Fruit fly (Drosophila melanogaster) whole organism, embryonic: ENCODE data around the gene Prosalpha6T.

Experiments
- Antp ChIP-seq: fragments of 200-800 bp; sonication (Bioruptor generic); optimal IDR thresholded peaks from 3 replicates; lab custom pipeline; 2016; ENCODE audit warnings: missing biosample characterization, missing genetic modification characterization
- CG10321 ChIP-seq: fragments of 200-800 bp; sonication (Bioruptor generic); IDR thresholded peaks from 2 replicates; pipeline ENCODE4 v1.3.6; 2022; ENCODE audit warnings: missing biosample characterization, missing genetic modification characterization
- CG11723 ChIP-seq: fragments of 200-800 bp; sonication (Bioruptor generic); optimal IDR thresholded peaks from 2 replicates; lab custom pipeline; 2017; ENCODE audit warnings: missing biosample characterization, mild to moderate bottlenecking, missing genetic modification characterization
- CG1233 ChIP-seq: fragments of 200-800 bp; sonication (Bioruptor generic); optimal IDR thresholded peaks from 4 replicates; lab custom pipeline; 2018; ENCODE audit warnings: missing biosample characterization, mild to moderate bottlenecking, missing genetic modification characterization
- CG13296 ChIP-seq: fragments of 200-800 bp; sonication (Bioruptor generic); optimal IDR thresholded peaks from 3 replicates; lab custom pipeline; 2018; ENCODE audit warnings: missing biosample characterization, mild to moderate bottlenecking, missing genetic modification characterization
- CG17328 ChIP-seq: fragments of 200-800 bp; sonication (Bioruptor generic); IDR thresholded peaks from 2 replicates; pipeline ENCODE4 v1.3.6; 2022; ENCODE audit warnings: missing biosample characterization, missing genetic modification characterization
- CG1792 ChIP-seq: fragments of 200-800 bp; sonication (Bioruptor generic); optimal IDR thresholded peaks from 2 replicates; lab custom pipeline; 2016; ENCODE audit warnings: missing biosample characterization, missing genetic modification characterization
- CG18764 ChIP-seq: fragments of 200-800 bp; sonication (Bioruptor generic); optimal IDR thresholded peaks from 3 replicates; lab custom pipeline; 2016; ENCODE audit warnings: missing biosample characterization, missing genetic modification characterization
- CG2875 ChIP-seq: fragments of 200-800 bp; sonication (Bioruptor generic); optimal IDR thresholded peaks from 2 replicates; lab custom pipeline; 2017; ENCODE audit warnings: missing biosample characterization, mild to moderate bottlenecking, missing genetic modification characterization, missing genetic modification reagents
- CG30020 ChIP-seq: fragments of 200-800 bp; optimal IDR thresholded peaks from 2 replicates; lab custom pipeline; 2019; ENCODE audit warnings: missing biosample characterization, mild to moderate bottlenecking, missing genetic modification characterization, moderate library complexity
- CG31224 ChIP-seq: fragments of 200-800 bp; sonication (Bioruptor generic); IDR thresholded peaks from 2 replicates; pipeline ENCODE4 v1.3.6; 2022; ENCODE audit warnings: missing biosample characterization, missing genetic modification characterization
- CG31365 ChIP-seq: fragments of 200-800 bp; sonication (Bioruptor generic); optimal IDR thresholded peaks from 2 replicates; lab custom pipeline; 2018; ENCODE audit warnings: missing biosample characterization, mild to moderate bottlenecking, missing genetic modification characterization
- CG32767 ChIP-seq: fragments of 200-800 bp; sonication (Bioruptor generic); IDR thresholded peaks from 2 replicates; pipeline ENCODE4 v1.3.6; 2022; ENCODE audit warnings: missing biosample characterization, missing genetic modification characterization
- CG33557 ChIP-seq: fragments of 200-800 bp; sonication (Bioruptor generic); optimal IDR thresholded peaks from 2 replicates; lab custom pipeline; 2019; ENCODE audit warnings: missing biosample characterization, mild to moderate bottlenecking, missing genetic modification characterization, moderate library complexity
- CG34224 ChIP-seq: fragments of 200-800 bp; sonication (Bioruptor generic); IDR thresholded peaks from 3 replicates; pipeline ENCODE4 v1.3.6; 2022; ENCODE audit warnings: missing biosample characterization, missing genetic modification characterization; ENCODE audit not compliant: partially characterized antibody
- CG3995 ChIP-seq: fragments of 200-800 bp; sonication (Bioruptor generic); optimal IDR thresholded peaks from 3 replicates; lab custom pipeline; 2016; ENCODE audit warnings: missing biosample characterization, missing genetic modification characterization
- CG4282 ChIP-seq: fragments of 200-800 bp; sonication (Bioruptor generic); optimal IDR thresholded peaks from 2 replicates; lab custom pipeline; 2016; ENCODE audit warnings: missing biosample characterization, missing genetic modification characterization
- CG4328 ChIP-seq: fragments of 200-800 bp; sonication (Bioruptor generic); optimal IDR thresholded peaks from 3 replicates; lab custom pipeline; 2017; ENCODE audit warnings: missing biosample characterization, missing genetic modification reagents, missing genetic modification characterization
- CG4730 ChIP-seq: fragments of 200-800 bp; sonication (Bioruptor generic); IDR thresholded peaks from 2 replicates; pipeline ENCODE4 v1.3.6; 2022; ENCODE audit warnings: missing biosample characterization, missing genetic modification characterization
- CG7271 ChIP-seq: fragments of 200-800 bp; sonication (Bioruptor generic); optimal IDR thresholded peaks from 2 replicates; lab custom pipeline; 2018; ENCODE audit warnings: missing biosample characterization, mild to moderate bottlenecking, missing genetic modification characterization, moderate library complexity
- CG7357 ChIP-seq: fragments of 200-800 bp; sonication (Bioruptor generic); IDR thresholded peaks from 3 replicates; pipeline ENCODE4 v1.3.6; 2022; ENCODE audit warnings: missing biosample characterization, missing genetic modification characterization
- CG7987 ChIP-seq: fragments of 200-800 bp; sonication (Bioruptor generic); optimal IDR thresholded peaks from 2 replicates; lab custom pipeline; 2018; ENCODE audit warnings: missing biosample characterization, mild to moderate bottlenecking, missing genetic modification characterization, moderate library complexity
- CG8388 ChIP-seq: fragments of 200-800 bp; sonication (Bioruptor generic); optimal IDR thresholded peaks from 2 replicates; lab custom pipeline; 2019; ENCODE audit warnings: missing biosample characterization, mild to moderate bottlenecking, missing genetic modification characterization, moderate library complexity
- CrebB ChIP-seq: fragments of 200-800 bp; sonication (Bioruptor generic); optimal IDR thresholded peaks from 3 replicates; lab custom pipeline; 2018; ENCODE audit warnings: missing biosample characterization, mild to moderate bottlenecking, missing genetic modification characterization
- Dbx ChIP-seq: fragments of 200-800 bp; sonication (Bioruptor generic); IDR thresholded peaks from 3 replicates; pipeline ENCODE4 v1.3.6; 2022; ENCODE audit warnings: missing biosample characterization, missing genetic modification characterization
- Hr39 ChIP-seq: fragments of >200 bp; optimal IDR thresholded peaks from 2 replicates; lab custom pipeline; 2017
- Hr78 ChIP-seq, 2 experiments: fragments of 200-800 bp in 1 of 2; fragments of >200 bp in 1 of 2; sonication (Bioruptor generic) in 1 of 2; optimal IDR thresholded peaks; 2 replicates each; lab custom pipeline; 2017 to 2019; ENCODE audit warnings: missing biosample characterization in 2 of 2, missing genetic modification characterization in 2 of 2, mild to moderate bottlenecking in 1 of 2, moderate library complexity in 1 of 2
- Jarid2 ChIP-seq: fragments of 200-800 bp; sonication (Bioruptor generic); optimal IDR thresholded peaks from 3 replicates; lab custom pipeline; 2017; ENCODE audit warnings: mild to moderate bottlenecking, missing biosample characterization, missing genetic modification reagents, missing genetic modification characterization
- Neu2 ChIP-seq: fragments of 200-800 bp; sonication (Bioruptor generic); optimal IDR thresholded peaks from 3 replicates; lab custom pipeline; 2016; ENCODE audit warnings: missing biosample characterization, missing genetic modification characterization, borderline replicate concordance
- Pdp1 ChIP-seq, 2 experiments: fragments of 200-800 bp; sonication (Bioruptor generic); optimal IDR thresholded peaks; 3 replicates each; lab custom pipeline; 2016; ENCODE audit warnings: missing biosample characterization in 2 of 2, missing genetic modification characterization in 2 of 2, mild to moderate bottlenecking in 1 of 2, moderate library complexity in 1 of 2
- Rx ChIP-seq: fragments of 200-800 bp; sonication (Bioruptor generic); IDR thresholded peaks from 2 replicates; pipeline ENCODE4 v1.3.6; 2022; ENCODE audit warnings: missing biosample characterization, missing genetic modification characterization
- Spps ChIP-seq: fragments of 200-800 bp; sonication (Bioruptor generic); optimal IDR thresholded peaks from 2 replicates; lab custom pipeline; 2018; ENCODE audit warnings: missing biosample characterization, mild to moderate bottlenecking, missing genetic modification characterization
- Sry-β ChIP-seq: fragments of 200-800 bp; sonication (Bioruptor generic); optimal IDR thresholded peaks from 2 replicates; lab custom pipeline; 2018; ENCODE audit warnings: missing biosample characterization, mild to moderate bottlenecking, missing genetic modification characterization, moderate library complexity
- Xrp1 ChIP-seq: fragments of 200-800 bp; sonication (Bioruptor generic); IDR thresholded peaks from 2 replicates; pipeline ENCODE4 v1.3.6; 2022; ENCODE audit warnings: missing biosample characterization, missing genetic modification characterization
- btn ChIP-seq: fragments of 200-800 bp; sonication (Bioruptor generic); optimal IDR thresholded peaks from 2 replicates; lab custom pipeline; 2016; ENCODE audit warnings: missing biosample characterization, missing genetic modification characterization
- cwo ChIP-seq: fragments of 200-800 bp; sonication (Bioruptor generic); optimal IDR thresholded peaks from 3 replicates; lab custom pipeline; 2017; ENCODE audit warnings: missing biosample characterization, missing genetic modification characterization, mild to moderate bottlenecking, moderate library complexity, missing genetic modification reagents
- ems ChIP-seq: fragments of 200-800 bp; sonication (Bioruptor generic); optimal IDR thresholded peaks from 3 replicates; lab custom pipeline; 2016; ENCODE audit warnings: missing biosample characterization, missing genetic modification characterization
- ken ChIP-seq: fragments of 200-800 bp; sonication (Bioruptor generic); IDR thresholded peaks from 3 replicates; pipeline ENCODE4 v1.3.6; 2022; ENCODE audit warnings: missing biosample characterization, missing genetic modification characterization
- lab ChIP-seq: fragments of 200-800 bp; sonication (Bioruptor generic); optimal IDR thresholded peaks from 3 replicates; lab custom pipeline; 2017; ENCODE audit warnings: missing biosample characterization, missing genetic modification characterization, mild to moderate bottlenecking, moderate library complexity, missing genetic modification reagents
- mam ChIP-seq: fragments of 200-800 bp; sonication (Bioruptor generic); optimal IDR thresholded peaks from 3 replicates; lab custom pipeline; 2016; ENCODE audit warnings: missing biosample characterization, missing genetic modification characterization
- oc ChIP-seq: fragments of 200-800 bp; sonication (Bioruptor generic); optimal IDR thresholded peaks from 2 replicates; lab custom pipeline; 2018; ENCODE audit warnings: missing biosample characterization, mild to moderate bottlenecking, missing genetic modification characterization, moderate library complexity
- p53 ChIP-seq: fragments of 200-800 bp; sonication (Bioruptor generic); optimal IDR thresholded peaks from 2 replicates; lab custom pipeline; 2016; ENCODE audit warnings: missing biosample characterization, missing genetic modification characterization
- pan ChIP-seq, 4 experiments: fragments of >200 bp in 3 of 4; fragments of 200-800 bp in 1 of 4; sonication (Bioruptor generic) in 1 of 4; optimal IDR thresholded peaks in 3 of 4; IDR thresholded peaks in 1 of 4; 2 replicates each; pipeline versions ENCODE4 v1.3.6 to Lab custom; 2017 to 2022; ENCODE audit warnings: missing biosample characterization in 2 of 4, missing genetic modification characterization in 2 of 4, mixed read lengths in 1 of 4
- pho ChIP-seq: fragments of 200-800 bp; sonication (Bioruptor generic); optimal IDR thresholded peaks from 2 replicates; lab custom pipeline; 2016; ENCODE audit warnings: missing biosample characterization, missing genetic modification characterization
- pnt ChIP-seq: fragments of 200-800 bp; sonication (Bioruptor generic); optimal IDR thresholded peaks from 3 replicates; lab custom pipeline; 2016; ENCODE audit warnings: missing biosample characterization, missing genetic modification characterization
- psq ChIP-seq: fragments of 200-800 bp; sonication (Bioruptor generic); optimal IDR thresholded peaks from 2 replicates; lab custom pipeline; 2017; ENCODE audit warnings: missing biosample characterization, missing genetic modification characterization
- pum ChIP-seq: fragments of 200-800 bp; sonication (Bioruptor generic); optimal IDR thresholded peaks from 2 replicates; lab custom pipeline; 2016; ENCODE audit warnings: missing biosample characterization, missing genetic modification characterization
- sim ChIP-seq: fragments of 200-800 bp; sonication (Bioruptor generic); IDR thresholded peaks from 2 replicates; pipeline ENCODE4 v1.3.6; 2022; ENCODE audit warnings: missing biosample characterization, missing genetic modification characterization
- twi ChIP-seq: fragments of 200-800 bp; optimal IDR thresholded peaks from 2 replicates; lab custom pipeline; 2019; ENCODE audit warnings: missing biosample characterization, mild to moderate bottlenecking, missing genetic modification characterization, moderate library complexity
- unpg ChIP-seq: fragments of 200-800 bp; sonication (Bioruptor generic); optimal IDR thresholded peaks from 3 replicates; lab custom pipeline; 2018; ENCODE audit warnings: missing biosample characterization, mild to moderate bottlenecking, missing genetic modification characterization, moderate library complexity

Prosalpha6T gene

dm6 chr2L:13222225-13222648 lies 9.6 kb upstream of the Prosalpha6T start, which contains the start of the genes Ski6 and CG16812 (continued):
- peak; percentile 63 for TF ChIP-seq CG8388
- peak; percentile 52 for TF ChIP-seq oc (tag; lab: Kevin White, UChicago)
- peak; percentile 50; the same call in 1 of the 3 replicates for TF ChIP-seq ken
- TF ChIP-seq Neu2 (GFP tag; lab: Kevin White, UChicago), result no peak
- TF ChIP-seq CG3995 (GFP tag; lab: Kevin White, UChicago), result no peak
- peak; percentile 50 for TF ChIP-seq pho (GFP tag; lab: Kevin White, UChicago)
- TF ChIP-seq psq (GFP tag; lab: Kevin White, UChicago), result peak; percentile 21
- TF ChIP-seq CG7987, result no peak
- TF ChIP-seq CG1233, result peak; percentile 25
- TF ChIP-seq Xrp1 (GFP tag; lab: Robert Waterston, UW), result peak; percentile 76
- TF ChIP-seq Pdp1 (GFP tag; optimal IDR thresholded peaks at IDR 0.05; lab: Kevin White, UChicago), result peak; percentile 42 to 56
- peak; percentile 65 for TF ChIP-seq twi (tag; lab: Kevin White, UChicago)
- TF ChIP-seq CG18764 (GFP tag; lab: Kevin White, UChicago), result peak; percentile 47
- TF ChIP-seq ems (GFP tag; lab: Kevin White, UChicago), result no peak
- TF ChIP-seq Antp, result no peak
- peak; percentile 62 for TF ChIP-seq CG13296 (GFP tag; lab: Kevin White, UChicago)
- TF ChIP-seq pan (optimal IDR thresholded peaks at IDR 0.05; lab: Kevin White, UChicago), result no peak
- peak in 1 of 2 experiments; percentile 67 for TF ChIP-seq pan (GFP tag; optimal IDR thresholded peaks at IDR 0.05 in 1 of 2, IDR thresholded peaks at IDR 0.05 in 1 of 2)
- TF ChIP-seq CG7271 (tag; lab: Kevin White, UChicago), result peak; percentile 49
- peak; percentile 68 for TF ChIP-seq CG17328 (GFP tag; lab: Robert Waterston, UW)
- peak; percentile 59 for TF ChIP-seq Spps (tag; lab: Kevin White, UChicago)
- TF ChIP-seq CG10321 (GFP tag; lab: Robert Waterston, UW), result no peak
- TF ChIP-seq Hr39 (lab: Kevin White, UChicago), result no peak
- TF ChIP-seq CG4282 (GFP tag; lab: Kevin White, UChicago), result no peak
- TF ChIP-seq CrebB (tag; lab: Kevin White, UChicago), result peak; percentile 66
- no peak for TF ChIP-seq CG32767 (GFP tag; lab: Robert Waterston, UW)
- no peak for TF ChIP-seq CG2875 (GFP tag; lab: Kevin White, UChicago)
- no peak for TF ChIP-seq CG4328 (GFP tag; lab: Kevin White, UChicago)
- 0 out of 2 replicates have a peak, but pooled peaks have one; percentile 41 for TF ChIP-seq Rx (GFP tag; lab: Robert Waterston, UW)
- no peak for TF ChIP-seq lab (GFP tag; lab: Kevin White, UChicago)
- TF ChIP-seq pum (GFP tag; lab: Kevin White, UChicago), result peak; percentile 33
- no peak for TF ChIP-seq CG31365 (tag; lab: Kevin White, UChicago)
- TF ChIP-seq CG31224 (GFP tag; lab: Robert Waterston, UW), result 0 out of 2 replicates have a peak, but pooled peaks have one; percentile 10
- TF ChIP-seq mam (GFP tag; lab: Kevin White, UChicago), result no peak
- TF ChIP-seq CG7357 (GFP tag; lab: Robert Waterston, UW), result no peak
- TF ChIP-seq pnt (GFP tag; lab: Kevin White, UChicago), result peak; percentile 15
- TF ChIP-seq btn (GFP tag; lab: Kevin White, UChicago), result no peak
- TF ChIP-seq Hr78 (GFP tag; optimal IDR thresholded peaks at IDR 0.05; lab: Kevin White, UChicago), result no peak
- peak; percentile 81 for TF ChIP-seq CG30020 (tag; lab: Kevin White, UChicago)
- TF ChIP-seq unpg (GFP tag; lab: Kevin White, UChicago), result no peak
- no peak for TF ChIP-seq cwo (GFP tag; lab: Kevin White, UChicago)
- TF ChIP-seq Dbx (GFP tag; lab: Robert Waterston, UW), result peak; percentile 68
- no peak for TF ChIP-seq CG11723
- no peak for TF ChIP-seq CG1792
- TF ChIP-seq p53, result no peak
- TF ChIP-seq CG4730 (GFP tag; lab: Robert Waterston, UW), result no peak
- TF ChIP-seq CG33557, result peak; percentile 41
- no peak for TF ChIP-seq Jarid2 (GFP tag; lab: Kevin White, UChicago)
- TF ChIP-seq CG34224 (GFP tag; lab: Robert Waterston, UW), result 0 out of 3 replicates have a peak, but pooled peaks have one; percentile 31
- no peak for TF ChIP-seq sim (GFP tag; lab: Robert Waterston, UW)
- no peak for TF ChIP-seq Sry-β (GFP tag; lab: Kevin White, UChicago)
